Worm (Caenorhabditis elegans) whole organism, mixed stage, embryonic: Measurements from ENCODE around the gene F16B4.6.

Source experiments
- M03D4.4 ChIP-seq: sonication (generic microtip); optimal IDR thresholded peaks from 2 replicates; lab custom pipeline; 2017; ENCODE audit warnings: mild to moderate bottlenecking, missing genetic modification characterization, missing compliant biosample characterization
- bed-3 ChIP-seq: fragments of 200-800 bp; sonication (Bioruptor generic); optimal IDR thresholded peaks from 3 replicates; lab custom pipeline; 2018; ENCODE audit warnings: mild to moderate bottlenecking, missing genetic modification characterization, moderate library complexity, missing compliant biosample characterization
- blmp-1 ChIP-seq: fragments of 150-350 bp; optimal IDR thresholded peaks from 2 replicates; lab custom pipeline; 2014; ENCODE audit warnings: missing biosample characterization, missing genetic modification characterization
- ceh-39 ChIP-seq: fragments of 150-350 bp; optimal IDR thresholded peaks from 2 replicates; lab custom pipeline; 2014; ENCODE audit warnings: missing biosample characterization, missing genetic modification characterization
- ceh-43 ChIP-seq: fragments of 200-800 bp; sonication (Bioruptor generic); optimal IDR thresholded peaks from 2 replicates; lab custom pipeline; 2018; ENCODE audit warnings: mild to moderate bottlenecking, missing genetic modification characterization, moderate library complexity, missing compliant biosample characterization
- ceh-83 ChIP-seq: fragments of 200-800 bp; sonication (Bioruptor generic); optimal IDR thresholded peaks from 2 replicates; lab custom pipeline; 2018; ENCODE audit warnings: mild to moderate bottlenecking, missing genetic modification characterization, missing compliant biosample characterization
- cnd-1 ChIP-seq: fragments of 200-800 bp; sonication (Bioruptor generic); optimal IDR thresholded peaks from 2 replicates; lab custom pipeline; 2018; ENCODE audit warnings: mild to moderate bottlenecking, missing genetic modification characterization, missing compliant biosample characterization
- drap-1 ChIP-seq: fragments of 200-800 bp; sonication (Bioruptor generic); optimal IDR thresholded peaks from 3 replicates; lab custom pipeline; 2018; ENCODE audit warnings: mild to moderate bottlenecking, missing genetic modification characterization, missing compliant biosample characterization
- elt-1 ChIP-seq: sonication (generic microtip); optimal IDR thresholded peaks from 2 replicates; lab custom pipeline; 2017; ENCODE audit warnings: missing genetic modification characterization, mild to moderate bottlenecking, missing compliant biosample characterization, antibody characterized with exemption, moderate library complexity, borderline replicate concordance; ENCODE audit not compliant: insufficient read depth
- elt-3 ChIP-seq: fragments of 150-350 bp; optimal IDR thresholded peaks from 2 replicates; lab custom pipeline; 2014; ENCODE audit warnings: missing biosample characterization, missing genetic modification characterization
- flh-1 ChIP-seq: fragments of 200-800 bp; sonication (Bioruptor generic); optimal IDR thresholded peaks from 2 replicates; lab custom pipeline; 2018; ENCODE audit warnings: mild to moderate bottlenecking, missing genetic modification characterization, moderate library complexity, missing compliant biosample characterization
- hlh-1 ChIP-seq: fragments of 150-350 bp; optimal IDR thresholded peaks from 2 replicates; lab custom pipeline; 2014; ENCODE audit warnings: missing biosample characterization, missing genetic modification reagents, missing genetic modification characterization
- lin-13 ChIP-seq: fragments of 150-350 bp; optimal IDR thresholded peaks from 2 replicates; lab custom pipeline; 2014; ENCODE audit warnings: missing biosample characterization, missing genetic modification characterization
- lin-32 ChIP-seq: fragments of 200-800 bp; sonication (Bioruptor generic); optimal IDR thresholded peaks from 2 replicates; lab custom pipeline; 2018; ENCODE audit warnings: mild to moderate bottlenecking, missing genetic modification characterization, missing compliant biosample characterization
- mab-5 ChIP-seq: fragments of 150-350 bp; optimal IDR thresholded peaks from 2 replicates; lab custom pipeline; 2014; ENCODE audit warnings: missing biosample characterization, missing genetic modification characterization
- mep-1 ChIP-seq: fragments of 150-350 bp; optimal IDR thresholded peaks from 2 replicates; lab custom pipeline; 2017; ENCODE audit warnings: missing biosample characterization, missing genetic modification reagents, missing genetic modification characterization, inconsistent platforms
- mls-2 ChIP-seq: sonication (generic microtip); optimal IDR thresholded peaks from 2 replicates; lab custom pipeline; 2016; ENCODE audit warnings: mild to moderate bottlenecking, missing genetic modification characterization, moderate library complexity, missing compliant biosample characterization
- nhr-12 ChIP-seq: fragments of 150-350 bp; optimal IDR thresholded peaks from 2 replicates; lab custom pipeline; 2014; ENCODE audit warnings: missing biosample characterization, missing genetic modification characterization
- nhr-2 ChIP-seq: fragments of 150-350 bp; optimal IDR thresholded peaks from 2 replicates; lab custom pipeline; 2014; ENCODE audit warnings: missing biosample characterization, missing genetic modification characterization
- nhr-237 ChIP-seq: fragments of 150-350 bp; optimal IDR thresholded peaks from 2 replicates; lab custom pipeline; 2014; ENCODE audit warnings: missing biosample characterization, missing genetic modification characterization
- nhr-28 ChIP-seq: fragments of 150-350 bp; optimal IDR thresholded peaks from 2 replicates; lab custom pipeline; 2014; ENCODE audit warnings: missing biosample characterization, missing genetic modification characterization
- nhr-76 ChIP-seq: sonication (generic microtip); optimal IDR thresholded peaks from 2 replicates; lab custom pipeline; 2017; ENCODE audit warnings: missing biosample characterization, missing genetic modification characterization
- pha-4 ChIP-seq: fragments of 150-350 bp; optimal IDR thresholded peaks from 2 replicates; lab custom pipeline; 2018; ENCODE audit warnings: missing biosample characterization, missing genetic modification reagents, missing genetic modification characterization
- sem-2 ChIP-seq: fragments of 200-800 bp; sonication (Bioruptor generic); optimal IDR thresholded peaks from 2 replicates; lab custom pipeline; 2018; ENCODE audit warnings: mild to moderate bottlenecking, missing genetic modification characterization, missing compliant biosample characterization
- snpc-4 ChIP-seq: fragments of 150-350 bp; optimal IDR thresholded peaks from 2 replicates; lab custom pipeline; 2014; ENCODE audit warnings: missing biosample characterization, missing genetic modification characterization
- unc-120 ChIP-seq: sonication (generic microtip); optimal IDR thresholded peaks from 2 replicates; lab custom pipeline; 2017; ENCODE audit warnings: missing genetic modification characterization, missing compliant biosample characterization; ENCODE audit not compliant: poor library complexity, severe bottlenecking
- unc-39 ChIP-seq: fragments of 150-350 bp; optimal IDR thresholded peaks from 2 replicates; lab custom pipeline; 2014; ENCODE audit warnings: missing biosample characterization, missing genetic modification characterization
- unc-62 ChIP-seq: fragments of 150-350 bp; optimal IDR thresholded peaks from 2 replicates; lab custom pipeline; 2014; ENCODE audit warnings: missing biosample characterization, missing genetic modification reagents, missing genetic modification characterization
- zip-8 ChIP-seq: fragments of 150-350 bp; optimal IDR thresholded peaks from 2 replicates; lab custom pipeline; 2014; ENCODE audit warnings: missing biosample characterization, missing genetic modification characterization
- ztf-11 ChIP-seq: fragments of 150-350 bp; optimal IDR thresholded peaks from 2 replicates; lab custom pipeline; 2014; ENCODE audit warnings: missing biosample characterization, missing genetic modification characterization

The F16B4.6 gene

ce11 chrV:1570679-1571078 is 16.3 kb upstream of the F16B4.6 start (continued):
- TF ChIP-seq ztf-11 (tag; lab: Kevin White, UChicago) (peak; percentile 11), snpc-4 (tag; lab: Kevin White, UChicago) (no peak), ceh-83 (GFP tag; lab: Kevin White, UChicago) (no peak), unc-120 (tag; lab: Kevin White, UChicago) (no peak), bed-3 (no peak), blmp-1 (no peak), nhr-237 (tag; lab: Kevin White, UChicago) (no peak)

- no peak for TF ChIP-seq elt-3 (tag; lab: Kevin White, UChicago)
- TF ChIP-seq nhr-2 (tag; lab: Kevin White, UChicago): peak; percentile 66
- TF ChIP-seq unc-62 (GFP tag; lab: Kevin White, UChicago): peak; percentile 18
- TF ChIP-seq cnd-1 (tag; lab: Kevin White, UChicago): peak; percentile 62
- peak; percentile 4 for TF ChIP-seq hlh-1
- no peak for TF ChIP-seq ceh-39 (tag; lab: Kevin White, UChicago)
- TF ChIP-seq lin-32 (GFP tag; lab: Kevin White, UChicago): peak; percentile 99
- no peak for TF ChIP-seq blmp-1
These were observed 14.4 kb upstream of the F16B4.6 start for ce11 chrV:1572585-1572984.

ce11 chrV:1574599-1574998 is 12.4 kb upstream of the F16B4.6 start:
- TF ChIP-seq mls-2 (no peak), zip-8 (tag; lab: Kevin White, UChicago) (peak; percentile 57), nhr-2 (tag; lab: Kevin White, UChicago) (peak; percentile 91)

- TF ChIP-seq blmp-1 (no peak), M03D4.4 (tag; lab: Kevin White, UChicago) (peak; percentile 44), mep-1 (tag; lab: Kevin White, UChicago) (peak; percentile 37), lin-13 (tag; lab: Kevin White, UChicago) (peak; percentile 36), flh-1 (GFP tag; lab: Kevin White, UChicago) (no peak), unc-120 (tag; lab: Kevin White, UChicago) (peak; percentile 46), lin-32 (GFP tag; lab: Kevin White, UChicago) (peak; percentile 52), mls-2 (no peak), unc-62 (GFP tag; lab: Kevin White, UChicago) (peak; percentile 86), pha-4 (tag; lab: Kevin White, UChicago) (no peak), snpc-4 (tag; lab: Kevin White, UChicago) (no peak), ztf-11 (tag; lab: Kevin White, UChicago) (no peak), ceh-39 (tag; lab: Kevin White, UChicago) (no peak), cnd-1 (tag; lab: Kevin White, UChicago) (peak; percentile 91), mab-5 (tag; lab: Kevin White, UChicago) (peak; percentile 8), hlh-1 (peak; percentile 98)
These were observed 11.4 kb upstream of the F16B4.6 start for ce11 chrV:1575493-1576084.

- TF ChIP-seq nhr-76 (tag; lab: Kevin White, UChicago): no peak
- no peak for TF ChIP-seq zip-8 (tag; lab: Kevin White, UChicago)
- TF ChIP-seq nhr-28: no peak
- no peak for TF ChIP-seq drap-1 (GFP tag; lab: Kevin White, UChicago)
- TF ChIP-seq unc-39 (tag; lab: Kevin White, UChicago): no peak
- TF ChIP-seq M03D4.4 (tag; lab: Kevin White, UChicago): peak; percentile 49
- TF ChIP-seq nhr-12: no peak
- no peak for TF ChIP-seq mls-2
- peak; percentile 24 for TF ChIP-seq ceh-43 (GFP tag; lab: Kevin White, UChicago)
- TF ChIP-seq elt-1: no peak
- no peak for TF ChIP-seq bed-3
- no peak for TF ChIP-seq pha-4 (tag; lab: Kevin White, UChicago)
- no peak for TF ChIP-seq sem-2 (GFP tag; lab: Kevin White, UChicago)
- TF ChIP-seq ceh-83 (GFP tag; lab: Kevin White, UChicago): peak; percentile 32
- peak; percentile 72 for TF ChIP-seq nhr-2 (tag; lab: Kevin White, UChicago)
- TF ChIP-seq ceh-39 (tag; lab: Kevin White, UChicago): no peak
- no peak for TF ChIP-seq unc-120 (tag; lab: Kevin White, UChicago)
- TF ChIP-seq blmp-1: no peak
These were observed 9.8 kb upstream of the F16B4.6 start for ce11 chrV:1577092-1577709.
